Worm (Caenorhabditis elegans) whole organism, L4/young adult: ENCODE results near the gene Y22D7AL.16.

Experiments
- W03F9.2 ChIP-seq: fragments of 150-350 bp; optimal IDR thresholded peaks from 2 replicates; lab custom pipeline; 2014; ENCODE audit warnings: missing biosample characterization, missing genetic modification characterization
- dao-5 ChIP-seq: sonication (generic microtip); optimal IDR thresholded peaks from 2 replicates; lab custom pipeline; 2016; ENCODE audit warnings: missing genotype, missing genetic modification characterization, moderate library complexity, missing compliant biosample characterization
- him-1 ChIP-seq: sonication (generic microtip); optimal IDR thresholded peaks from 2 replicates; lab custom pipeline; 2016; ENCODE audit warnings: missing genotype, missing genetic modification reagents, missing genetic modification characterization, missing compliant biosample characterization

DNA sequence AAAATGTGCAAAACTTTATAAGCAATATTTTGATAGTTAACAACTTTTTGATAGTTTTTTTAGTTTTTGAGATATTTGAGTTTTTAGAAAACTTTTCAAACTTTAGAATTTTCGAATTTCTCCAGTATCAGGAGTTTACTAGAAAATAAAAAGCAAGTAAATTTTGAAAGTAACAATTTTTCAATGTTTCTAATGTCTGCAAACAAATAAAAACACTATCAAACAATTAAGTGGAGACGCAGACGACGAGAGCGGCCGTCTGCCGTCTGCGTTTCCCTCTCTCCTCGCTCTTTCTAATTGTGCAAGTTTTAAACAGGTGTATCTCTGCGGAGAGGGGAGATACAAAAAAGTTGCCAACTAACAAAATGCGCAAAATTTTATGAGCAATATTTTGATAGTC, 12.1 kb downstream of the Y22D7AL.16 start:
- no peak for TF ChIP-seq him-1 (tag; lab: Kevin White, UChicago)
- TF ChIP-seq W03F9.2: no peak
- no peak for TF ChIP-seq dao-5 (tag; lab: Kevin White, UChicago)
